Worm (Caenorhabditis elegans): ENCODE results near the gene lgc-46.

DNA sequence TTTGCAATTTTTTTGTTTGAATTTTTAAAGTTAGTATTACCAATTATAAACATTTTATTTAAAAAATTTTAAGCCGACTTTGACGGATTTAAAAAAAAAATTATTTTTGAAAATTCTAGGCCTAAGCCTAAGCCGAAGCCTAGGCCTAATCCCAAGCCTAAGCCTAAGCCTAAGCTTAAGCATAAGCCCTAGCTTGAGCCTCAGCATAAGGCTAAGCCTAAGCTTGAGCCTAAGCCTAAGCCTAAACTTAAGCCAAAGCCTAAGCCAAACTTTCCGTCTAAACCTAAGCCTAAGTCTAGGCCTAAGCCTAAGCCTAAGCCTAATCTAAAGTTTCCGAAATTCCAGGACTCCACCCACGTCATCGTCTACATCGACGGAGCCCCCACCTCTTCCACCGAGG, 33.8 kb upstream of the lgc-46 start:
- TF ChIP-seq nhr-76 (tag; optimal IDR thresholded peaks at IDR 0.05), result no peak
- no peak for TF ChIP-seq tbx-2 (tag; optimal IDR thresholded peaks at IDR 0.05)
- TF ChIP-seq unc-62 (GFP tag; optimal IDR thresholded peaks at IDR 0.05), result no peak
- TF ChIP-seq ceh-82 (tag; optimal IDR thresholded peaks at IDR 0.05), result no peak
- no peak for TF ChIP-seq snpc-4 (tag; optimal IDR thresholded peaks at IDR 0.05)
- TF ChIP-seq lsy-2 (tag; optimal IDR thresholded peaks at IDR 0.05), result no peak
- TF ChIP-seq dpl-1 (GFP tag; optimal IDR thresholded peaks at IDR 0.05), result no peak
- no peak for TF ChIP-seq ztf-11 (tag; optimal IDR thresholded peaks at IDR 0.05)
- no peak for TF ChIP-seq alr-1 (tag; optimal IDR thresholded peaks at IDR 0.05; ENCODE audit: borderline replicate concordance)
- no peak for TF ChIP-seq aha-1 (tag; optimal IDR thresholded peaks at IDR 0.05)
- TF ChIP-seq mdl-1 (tag; optimal IDR thresholded peaks at IDR 0.05), result no peak
- TF ChIP-seq lin-13 (GFP tag; optimal IDR thresholded peaks at IDR 0.05), result no peak
